Fruit fly (Drosophila melanogaster): ENCODE data around the gene CG18666.

The CG18666 gene

DNA sequence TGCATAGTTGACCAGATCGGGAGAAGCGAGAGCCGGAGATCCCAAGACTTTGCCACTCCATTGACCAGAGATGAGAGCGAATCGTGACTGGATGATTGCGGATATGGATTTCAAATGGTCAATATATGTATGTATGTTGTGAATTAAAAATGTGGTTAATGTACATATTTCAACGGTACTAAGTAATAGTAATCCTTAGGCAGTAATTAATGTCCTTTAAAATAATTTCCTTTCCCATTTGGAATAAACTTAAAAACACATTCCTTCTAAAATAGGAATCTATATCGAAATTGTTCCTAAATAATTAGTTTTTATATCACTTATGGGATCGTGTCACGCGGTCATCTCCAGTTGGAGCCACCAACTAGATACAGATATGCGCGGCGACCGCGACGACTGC is 39.4 kb downstream of the CG18666 start:
- no peak for TF ChIP-seq h (optimal IDR thresholded peaks at IDR 0.05)
- TF ChIP-seq insv (optimal IDR thresholded peaks at IDR 0.05) = no peak

DNA sequence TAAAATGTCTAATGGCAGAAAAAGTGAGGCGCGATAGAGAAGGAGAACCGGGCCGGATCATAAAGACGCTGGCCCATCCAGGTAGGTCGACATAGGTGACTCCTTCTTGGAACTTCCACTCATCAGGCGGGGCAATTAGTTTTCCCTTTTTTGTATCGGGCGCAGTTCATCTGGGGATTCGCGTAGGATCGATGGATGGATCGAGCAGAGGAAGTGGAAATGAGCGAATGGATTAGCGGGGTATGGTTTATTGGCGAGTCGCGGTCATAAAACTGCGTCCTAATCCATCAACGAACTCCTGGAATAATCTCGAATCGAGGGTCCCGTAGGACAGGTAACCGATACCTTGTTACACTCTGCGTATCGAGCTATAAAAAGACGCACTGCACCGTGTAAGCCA is 40.5 kb downstream of the CG18666 start, which contains the start of gene CG43725:
CG43725 (plus strand) TSS at position 400 of the 400 bp plus-strand sequence.
- TF ChIP-seq psq (optimal IDR thresholded peaks at IDR 0.05) = no peak
- no peak for TF ChIP-seq ttk (optimal IDR thresholded peaks at IDR 0.05)
- TF ChIP-seq Sin3A (optimal IDR thresholded peaks at IDR 0.05) = no peak
- TF ChIP-seq Myc (optimal IDR thresholded peaks at IDR 0.05) = no peak
- TF ChIP-seq insv (optimal IDR thresholded peaks at IDR 0.05) = no peak
- no peak for TF ChIP-seq h (optimal IDR thresholded peaks at IDR 0.05)

DNA sequence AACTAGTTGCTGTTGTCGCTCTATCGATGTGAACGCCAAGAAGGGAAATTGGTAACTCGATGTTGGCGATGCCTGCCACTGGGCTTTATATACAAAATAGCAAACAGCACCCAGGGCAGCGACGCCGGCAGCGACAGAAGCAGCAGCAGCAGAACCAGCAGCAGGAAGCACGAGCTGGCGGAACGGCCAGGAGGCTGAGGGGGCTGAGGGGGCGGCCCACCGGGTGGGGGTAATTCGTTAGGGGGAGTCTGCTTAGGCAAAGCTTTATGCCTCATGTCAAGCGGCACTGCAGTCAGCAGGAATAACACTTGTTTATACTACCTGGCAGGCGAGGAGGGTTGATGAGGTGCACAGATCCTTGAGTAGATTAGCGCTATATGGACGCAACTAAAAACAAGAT is 46.7 kb downstream of the CG18666 start, which contains the start of gene AstC:
AstC (minus strand) TSS at position 63 of the 400 bp plus-strand sequence.
- TF ChIP-seq ttk (optimal IDR thresholded peaks at IDR 0.05) (no peak), insv (optimal IDR thresholded peaks at IDR 0.05) (no peak), h (optimal IDR thresholded peaks at IDR 0.05) (no peak), psq (optimal IDR thresholded peaks at IDR 0.05) (no peak)

DNA sequence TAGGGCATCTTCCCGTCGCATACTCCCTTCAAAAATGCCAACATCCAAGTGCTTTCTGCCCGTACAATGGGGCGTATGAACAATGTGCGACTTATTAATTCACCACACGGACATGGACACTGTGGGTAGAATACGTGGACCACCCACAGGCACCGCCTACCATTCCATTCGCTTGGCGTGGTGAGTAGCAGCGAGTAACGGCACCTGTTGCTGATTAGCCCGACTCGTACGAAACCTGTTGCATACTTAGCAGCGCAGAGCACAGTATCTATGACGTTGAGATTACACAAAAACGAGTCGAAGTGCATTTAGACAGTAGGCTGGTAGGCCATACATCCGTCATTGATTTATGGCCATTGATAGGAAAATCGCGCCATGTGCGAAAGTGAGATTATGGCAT is 47.4 kb downstream of the CG18666 start:
- no peak for TF ChIP-seq Sin3A (optimal IDR thresholded peaks at IDR 0.05)
- no peak for TF ChIP-seq Myc (optimal IDR thresholded peaks at IDR 0.05)
- TF ChIP-seq h (optimal IDR thresholded peaks at IDR 0.05) = no peak
- TF ChIP-seq insv (optimal IDR thresholded peaks at IDR 0.05) = no peak
- no peak for TF ChIP-seq psq (optimal IDR thresholded peaks at IDR 0.05)
- no peak for TF ChIP-seq ttk (optimal IDR thresholded peaks at IDR 0.05)
